Worm (Caenorhabditis elegans) whole organism, L2 larva: ENCODE measurements around the gene abhd-5.2.
A peak's percentile ranks its signal among the peaks of the same experiment; 100 is the strongest.

Experiments
- C34F6.9 ChIP-seq: fragments of 150-350 bp; optimal IDR thresholded peaks from 2 replicates; lab custom pipeline; 2014; ENCODE audit warnings: missing biosample characterization, missing genetic modification characterization
- F13H6.1 ChIP-seq: sonication (generic microtip); optimal IDR thresholded peaks from 2 replicates; lab custom pipeline; 2016; ENCODE audit warnings: missing genetic modification characterization, missing compliant biosample characterization
- Y55F3AM.14 ChIP-seq: fragments of 200-800 bp; sonication (Bioruptor generic); optimal IDR thresholded peaks from 2 replicates; lab custom pipeline; 2018; ENCODE audit warnings: mild to moderate bottlenecking, missing genetic modification characterization, missing compliant biosample characterization
- ZK546.5 ChIP-seq: sonication (generic microtip); optimal IDR thresholded peaks from 2 replicates; lab custom pipeline; 2017; ENCODE audit warnings: missing biosample characterization, missing genetic modification characterization
- aly-2 ChIP-seq: fragments of 150-350 bp; optimal IDR thresholded peaks from 2 replicates; lab custom pipeline; 2014; ENCODE audit warnings: missing biosample characterization, missing genetic modification characterization
- ceh-16 ChIP-seq: fragments of 150-350 bp; optimal IDR thresholded peaks from 2 replicates; lab custom pipeline; 2014; ENCODE audit warnings: missing biosample characterization, missing genetic modification characterization
- ceh-82 ChIP-seq: fragments of 150-350 bp; optimal IDR thresholded peaks from 2 replicates; lab custom pipeline; 2014; ENCODE audit warnings: missing biosample characterization, missing genetic modification characterization
- crh-2 ChIP-seq: sonication (generic microtip); optimal IDR thresholded peaks from 2 replicates; lab custom pipeline; 2017; ENCODE audit warnings: missing biosample characterization, missing genetic modification characterization
- dmd-4 ChIP-seq: sonication (generic microtip); optimal IDR thresholded peaks from 2 replicates; lab custom pipeline; 2017; ENCODE audit warnings: missing biosample characterization, missing genetic modification characterization
- egl-27 ChIP-seq: sonication (generic microtip); optimal IDR thresholded peaks from 3 replicates; lab custom pipeline; 2017; ENCODE audit warnings: missing biosample characterization, missing genetic modification reagents, missing genetic modification characterization
- elt-1 ChIP-seq: fragments of 150-350 bp; optimal IDR thresholded peaks from 2 replicates; lab custom pipeline; 2014; ENCODE audit warnings: missing biosample characterization, missing genetic modification characterization
- elt-3 ChIP-seq: sonication (generic microtip); optimal IDR thresholded peaks from 2 replicates; lab custom pipeline; 2017; ENCODE audit warnings: missing biosample characterization, missing genetic modification characterization
- fos-1 ChIP-seq: fragments of 150-350 bp; optimal IDR thresholded peaks from 2 replicates; lab custom pipeline; 2014; ENCODE audit warnings: missing biosample characterization, missing genetic modification characterization
- gmeb-1 ChIP-seq: fragments of 150-350 bp; optimal IDR thresholded peaks from 2 replicates; lab custom pipeline; 2014; ENCODE audit warnings: missing biosample characterization, missing genetic modification characterization
- lin-13 ChIP-seq: fragments of 150-350 bp; optimal IDR thresholded peaks from 2 replicates; lab custom pipeline; 2014; ENCODE audit warnings: missing biosample characterization, missing genetic modification reagents, missing genetic modification characterization
- lin-39 ChIP-seq: fragments of 150-350 bp; optimal IDR thresholded peaks from 2 replicates; lab custom pipeline; 2014; ENCODE audit warnings: missing biosample characterization, missing genetic modification reagents, missing genetic modification characterization
- lsy-2 ChIP-seq, 2 experiments: fragments of 150-350 bp in 1 of 2; sonication (generic microtip) in 1 of 2; optimal IDR thresholded peaks; 2 replicates each; lab custom pipeline; 2014 to 2017; ENCODE audit warnings: missing biosample characterization in 2 of 2, missing genetic modification characterization in 2 of 2
- mbf-1 ChIP-seq: sonication (generic microtip); optimal IDR thresholded peaks from 2 replicates; lab custom pipeline; 2017; ENCODE audit warnings: missing biosample characterization, missing genetic modification characterization
- nhr-10 ChIP-seq: sonication (generic microtip); optimal IDR thresholded peaks from 2 replicates; lab custom pipeline; 2017; ENCODE audit warnings: missing biosample characterization, missing genetic modification characterization
- nhr-12 ChIP-seq: fragments of 150-350 bp; optimal IDR thresholded peaks from 2 replicates; lab custom pipeline; 2014; ENCODE audit warnings: missing biosample characterization, missing genetic modification characterization
- nhr-129 ChIP-seq: fragments of 150-350 bp; optimal IDR thresholded peaks from 2 replicates; lab custom pipeline; 2014; ENCODE audit warnings: missing biosample characterization, missing genetic modification characterization
- nhr-23 ChIP-seq: fragments of 150-350 bp; optimal IDR thresholded peaks from 2 replicates; lab custom pipeline; 2014; ENCODE audit warnings: missing biosample characterization, missing genetic modification reagents, missing genetic modification characterization
- nhr-25 ChIP-seq: fragments of 150-350 bp; sonication (generic microtip); optimal IDR thresholded peaks from 3 replicates; lab custom pipeline; 2014; ENCODE audit warnings: missing biosample characterization, missing genetic modification characterization
- nhr-6 ChIP-seq: fragments of 150-350 bp; optimal IDR thresholded peaks from 2 replicates; lab custom pipeline; 2014; ENCODE audit warnings: missing biosample characterization, missing genetic modification characterization
- nhr-77 ChIP-seq: fragments of 150-350 bp; optimal IDR thresholded peaks from 2 replicates; lab custom pipeline; 2014; ENCODE audit warnings: missing biosample characterization, missing genetic modification characterization
- peb-1 ChIP-seq: fragments of 150-350 bp; optimal IDR thresholded peaks from 2 replicates; lab custom pipeline; 2014; ENCODE audit warnings: missing biosample characterization, missing genetic modification characterization
- sma-3 ChIP-seq: sonication (generic microtip); optimal IDR thresholded peaks from 2 replicates; lab custom pipeline; 2016; ENCODE audit warnings: missing genetic modification reagents, missing genetic modification characterization, missing compliant biosample characterization
- sma-9 ChIP-seq, 2 experiments: fragments of 150-350 bp in 1 of 2; sonication (generic microtip) in 1 of 2; optimal IDR thresholded peaks; 2 replicates each; lab custom pipeline; 2014 to 2016; ENCODE audit warnings: missing genetic modification characterization in 2 of 2, mild to moderate bottlenecking in 1 of 2, missing biosample characterization in 1 of 2, missing compliant biosample characterization in 1 of 2, missing genetic modification reagents in 1 of 2, moderate library complexity in 1 of 2
- snpc-4 ChIP-seq: fragments of 150-350 bp; optimal IDR thresholded peaks from 2 replicates; lab custom pipeline; 2014; ENCODE audit warnings: missing biosample characterization, missing genetic modification characterization
- unc-39 ChIP-seq: fragments of 150-350 bp; optimal IDR thresholded peaks from 2 replicates; lab custom pipeline; 2014; ENCODE audit warnings: missing biosample characterization, missing genetic modification characterization
- unc-55 ChIP-seq: fragments of 150-350 bp; sonication (generic microtip); optimal IDR thresholded peaks from 3 replicates; lab custom pipeline; 2014; ENCODE audit warnings: missing biosample characterization, missing genetic modification reagents, missing genetic modification characterization
- unc-62 ChIP-seq: fragments of 150-350 bp; optimal IDR thresholded peaks from 2 replicates; lab custom pipeline; 2014; ENCODE audit warnings: missing biosample characterization, missing genetic modification reagents, missing genetic modification characterization
- zag-1 ChIP-seq: fragments of 150-350 bp; optimal IDR thresholded peaks from 2 replicates; lab custom pipeline; 2014; ENCODE audit warnings: missing biosample characterization, missing genetic modification characterization
- ztf-1 ChIP-seq: fragments of 200-800 bp; sonication (Bioruptor generic); conservative IDR thresholded peaks from 2 replicates; pipeline ENCODE4 v1.3.6; 2022; ENCODE audit warnings: missing genetic modification characterization, missing compliant biosample characterization
- ztf-11 ChIP-seq: sonication (generic microtip); optimal IDR thresholded peaks from 2 replicates; lab custom pipeline; 2017; ENCODE audit warnings: missing biosample characterization, missing genetic modification characterization

Gene abhd-5.2

DNA sequence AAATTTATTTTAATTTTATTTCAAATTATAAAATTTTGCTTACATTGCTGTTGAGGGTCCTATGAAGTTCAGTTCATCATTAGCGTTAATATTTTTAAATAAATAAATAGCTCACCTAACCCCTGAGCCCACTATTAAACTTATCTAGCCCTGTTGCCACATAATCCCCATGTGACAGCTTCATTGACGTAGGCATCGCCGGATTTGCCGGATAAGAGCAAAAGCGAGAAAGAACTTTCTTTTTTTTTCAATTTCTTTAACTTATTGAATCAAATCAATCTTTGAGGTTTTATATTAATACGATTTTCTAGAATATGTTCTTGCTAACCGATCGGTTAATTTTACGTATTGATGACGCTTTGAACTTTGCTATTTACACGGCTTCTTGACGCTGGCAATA, 7.5 kb downstream of the abhd-5.2 start:
- TF ChIP-seq lin-39 (tag; lab: Kevin White, UChicago) (no peak), snpc-4 (tag; lab: Kevin White, UChicago) (no peak), sma-3 (no peak), ceh-82 (tag; lab: Kevin White, UChicago) (no peak), ztf-11 (tag; lab: Kevin White, UChicago) (no peak), unc-39 (no peak), nhr-10 (no peak), nhr-77 (tag; lab: Kevin White, UChicago) (no peak), gmeb-1 (tag; lab: Kevin White, UChicago) (no peak), nhr-6 (tag; lab: Kevin White, UChicago) (no peak), elt-3 (tag; lab: Kevin White, UChicago) (no peak)

DNA sequence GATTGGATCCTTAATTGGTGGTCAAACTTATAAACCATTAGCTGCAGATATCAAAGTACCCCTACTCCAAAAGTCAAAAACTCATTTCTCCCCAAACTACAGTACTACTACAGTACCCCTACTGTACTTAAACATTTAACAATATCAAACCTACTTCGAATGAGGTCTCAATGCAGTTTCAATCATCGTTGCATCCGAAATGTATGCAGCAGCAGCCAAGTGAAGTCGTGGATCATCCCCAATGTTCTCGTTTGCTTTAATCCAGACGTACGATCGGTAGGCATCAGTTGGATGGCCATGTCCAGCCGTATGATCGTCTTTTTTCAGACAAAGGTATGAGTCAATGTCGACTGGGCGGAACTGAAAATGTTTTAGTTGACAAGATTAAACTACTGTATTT, 13.1 kb downstream of the abhd-5.2 start:
- no peak for TF ChIP-seq elt-1 (tag; lab: Kevin White, UChicago)
- no peak for TF ChIP-seq mbf-1 (tag; lab: Kevin White, UChicago)
- TF ChIP-seq gmeb-1 (tag; lab: Kevin White, UChicago) = no peak
- TF ChIP-seq unc-62 (GFP tag; lab: Kevin White, UChicago) = no peak
- TF ChIP-seq lin-13 = no peak
- no peak for TF ChIP-seq egl-27 (tag; lab: Kevin White, UChicago)
- no peak for TF ChIP-seq nhr-12 (tag; lab: Kevin White, UChicago)
- TF ChIP-seq nhr-6 (tag; lab: Kevin White, UChicago) = no peak
- TF ChIP-seq nhr-25 (tag; lab: Kevin White, UChicago) = no peak

DNA sequence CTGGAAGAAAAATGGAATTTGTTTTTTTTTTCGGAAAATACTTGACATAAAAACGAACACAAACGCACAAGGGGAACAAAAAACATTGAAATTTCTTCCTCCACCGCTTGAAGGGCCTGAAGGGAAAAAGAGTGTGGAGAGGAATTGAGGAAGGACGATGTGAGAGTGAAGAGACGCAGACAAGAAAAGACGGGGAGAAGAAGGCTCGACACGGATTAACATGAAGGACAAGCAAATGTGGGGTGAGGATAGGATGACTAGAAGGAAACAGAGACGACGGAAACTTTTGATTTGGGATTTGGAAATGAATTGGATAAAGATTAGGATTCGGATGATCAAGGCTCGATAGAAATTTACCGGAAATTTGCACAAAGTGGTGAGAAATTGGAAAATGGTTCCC, 16.0 kb downstream of the abhd-5.2 start:
- TF ChIP-seq Y55F3AM.14 (GFP tag; lab: Kevin White, UChicago) (no peak), C34F6.9 (no peak), aly-2 (tag; lab: Kevin White, UChicago) (no peak), nhr-23 (tag; lab: Kevin White, UChicago) (no peak), lin-39 (tag; lab: Kevin White, UChicago) (no peak), F13H6.1 (no peak), dmd-4 (tag; lab: Kevin White, UChicago) (no peak), elt-1 (tag; lab: Kevin White, UChicago) (no peak), nhr-129 (peak; percentile 51), nhr-25 (tag; lab: Kevin White, UChicago) (no peak), sma-9 (GFP tag; optimal IDR thresholded peaks at IDR 0.05; lab: Kevin White, UChicago) (no peak), sma-9 (tag; optimal IDR thresholded peaks at IDR 0.05; lab: Kevin White, UChicago) (no peak), lsy-2 (tag; optimal IDR thresholded peaks at IDR 0.05; lab: Kevin White, UChicago) (peak in 1 of 2 experiments; percentile 45), unc-55 (peak; percentile 42)
- TF ChIP-seq, all 48 proteins: peak for 3

DNA sequence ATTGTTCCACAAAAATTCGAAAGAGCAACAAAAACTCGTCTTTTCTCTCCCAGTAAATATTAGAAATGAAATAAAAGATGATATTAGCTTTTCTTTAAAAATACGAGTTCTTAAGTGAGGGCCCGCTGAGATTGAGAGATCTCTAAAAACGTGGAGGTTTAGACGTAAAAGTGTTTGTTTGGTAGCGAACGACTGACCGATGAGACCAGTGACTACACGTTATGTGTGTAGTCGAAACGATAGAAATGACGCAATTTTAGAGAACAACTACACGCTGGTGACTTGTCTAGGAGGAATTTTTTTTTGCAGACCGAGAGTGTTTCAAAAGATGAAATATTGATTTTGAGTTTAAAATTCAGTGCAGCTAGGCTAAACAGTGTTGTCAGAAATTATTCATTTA, 18.3 kb downstream of the abhd-5.2 start, which contains the start of gene C37H5.13:
Gene C37H5.13, minus strand, starts transcription at position 229 of the 400 bp plus-strand sequence.
- TF ChIP-seq zag-1 (tag; lab: Kevin White, UChicago) = no peak
- no peak for TF ChIP-seq aly-2 (tag; lab: Kevin White, UChicago)
- no peak for TF ChIP-seq C34F6.9
- no peak for TF ChIP-seq peb-1 (tag; lab: Kevin White, UChicago)
- TF ChIP-seq snpc-4 (tag; lab: Kevin White, UChicago) = no peak
- no peak for TF ChIP-seq Y55F3AM.14 (GFP tag; lab: Kevin White, UChicago)
- TF ChIP-seq nhr-77 (tag; lab: Kevin White, UChicago) = no peak
- peak; percentile 49 for TF ChIP-seq crh-2 (tag; lab: Kevin White, UChicago)
- no peak for TF ChIP-seq nhr-12 (tag; lab: Kevin White, UChicago)
- no peak for TF ChIP-seq ztf-11 (tag; lab: Kevin White, UChicago)
- peak; percentile 40 for TF ChIP-seq fos-1 (tag; lab: Kevin White, UChicago)
- no peak for TF ChIP-seq nhr-10
- no peak for TF ChIP-seq ceh-82 (tag; lab: Kevin White, UChicago)
- TF ChIP-seq unc-39 = no peak
- no peak for TF ChIP-seq ceh-16 (tag; lab: Kevin White, UChicago)
- peak; percentile 67 for TF ChIP-seq sma-9 (GFP tag; optimal IDR thresholded peaks at IDR 0.05; lab: Kevin White, UChicago)
- TF ChIP-seq sma-9 (tag; optimal IDR thresholded peaks at IDR 0.05; lab: Kevin White, UChicago) = no peak
- TF ChIP-seq nhr-23 (tag; lab: Kevin White, UChicago) = no peak
- TF ChIP-seq egl-27 (tag; lab: Kevin White, UChicago) = no peak
- TF ChIP-seq nhr-25 (tag; lab: Kevin White, UChicago) = peak; percentile 22
- TF ChIP-seq unc-55 = no peak
- no peak for TF ChIP-seq ztf-1 (GFP tag; lab: Robert Waterston, UW)
- TF ChIP-seq nhr-129 = peak; percentile 97
- TF ChIP-seq unc-62 (GFP tag; lab: Kevin White, UChicago) = no peak
- TF ChIP-seq lin-39 (tag; lab: Kevin White, UChicago) = no peak
- TF ChIP-seq ZK546.5 (tag; lab: Kevin White, UChicago) = no peak
- TF ChIP-seq F13H6.1 = peak; percentile 65
- TF ChIP-seq lsy-2 (tag; optimal IDR thresholded peaks at IDR 0.05; lab: Kevin White, UChicago) = peak in 1 of 2 experiments; percentile 49
